Fruit fly (Drosophila melanogaster): ENCODE measurements around the gene TORIP.

The TORIP gene

DNA sequence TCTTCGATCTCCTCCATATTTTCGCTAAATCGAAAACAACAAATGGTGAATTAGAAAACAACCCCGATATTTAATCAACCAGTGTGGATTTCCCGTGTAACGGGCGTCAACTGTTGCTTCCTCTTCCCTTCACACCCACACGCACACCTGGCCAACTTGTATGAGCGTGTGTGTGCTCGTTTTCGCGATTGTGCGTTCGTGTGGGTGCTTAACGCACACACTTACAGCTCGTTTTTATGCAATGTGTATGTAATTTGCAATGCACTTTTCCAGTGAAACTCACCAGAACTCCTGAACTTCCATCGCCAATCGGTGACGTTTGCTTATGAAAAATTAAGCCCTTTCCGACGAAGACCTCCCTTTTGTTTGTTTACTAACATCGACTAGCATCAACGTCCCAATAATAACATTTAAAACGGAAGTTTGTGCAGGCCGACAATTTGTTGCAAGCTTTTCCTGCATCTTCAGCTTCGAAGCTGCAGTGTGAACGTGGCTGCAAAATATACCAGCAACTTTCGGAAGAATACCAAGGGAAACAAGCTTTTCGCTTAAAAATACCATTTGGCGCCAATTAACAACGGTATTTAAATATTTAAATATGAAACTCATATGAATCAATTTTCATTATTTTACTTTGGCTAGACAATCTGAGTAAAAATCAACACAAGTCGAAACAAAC lies 10.7 kb upstream of the TORIP start, which contains the start of gene cyc:
TSS of gene cyc (minus strand) at position 467 of the 679 bp plus-strand sequence.
- TF ChIP-seq EcR (GFP tag; optimal IDR thresholded peaks at IDR 0.05): no peak
- peak; percentile 33 for TF ChIP-seq CG8478 (optimal IDR thresholded peaks at IDR 0.05)

DNA sequence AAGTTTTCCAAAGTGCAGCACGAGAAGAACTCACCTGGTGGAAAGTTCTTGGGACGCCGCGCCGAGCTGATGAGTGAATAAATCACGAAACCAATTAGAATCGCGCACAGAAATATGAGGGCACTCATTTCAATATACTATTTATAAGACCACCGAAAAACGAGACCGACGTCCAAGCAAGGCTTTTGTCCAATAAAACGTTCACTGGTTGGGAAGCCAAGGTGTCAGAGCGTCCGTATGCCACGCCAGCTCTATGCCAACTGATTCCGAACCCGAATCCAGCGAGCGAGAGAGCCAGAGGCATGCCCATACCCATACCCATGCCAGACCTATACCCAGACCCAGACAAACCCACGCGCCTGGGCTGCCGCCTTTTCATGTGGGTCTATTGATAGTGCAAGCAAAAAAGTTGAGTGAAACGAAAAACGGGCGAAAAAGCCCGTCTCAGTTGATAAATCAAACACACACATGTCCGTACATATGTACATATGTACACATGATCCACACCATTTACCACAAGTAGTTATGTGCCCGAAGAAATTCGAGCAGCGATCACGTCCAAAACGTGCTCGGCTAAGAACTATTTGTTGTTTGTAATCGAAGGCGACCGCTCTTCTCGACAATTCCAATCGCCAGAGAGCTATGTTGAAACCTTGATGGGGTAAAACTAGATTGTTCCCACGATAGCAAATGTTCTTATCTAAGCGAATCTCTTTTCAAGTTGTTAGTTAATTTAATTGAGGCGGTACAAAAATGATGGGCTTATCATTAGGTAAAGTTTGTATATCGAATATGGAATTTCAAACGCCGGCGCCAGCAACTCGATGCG lies 8.4 kb upstream of the TORIP start, which contains the start of gene Cyp305a1:
TSS of gene Cyp305a1 (minus strand) at position 265 of the 829 bp plus-strand sequence.
- no peak for TF ChIP-seq EcR (GFP tag; optimal IDR thresholded peaks at IDR 0.05)
- no peak for TF ChIP-seq pan (optimal IDR thresholded peaks at IDR 0.05)
- no peak for TF ChIP-seq Dll (optimal IDR thresholded peaks at IDR 0.05)
- no peak for TF ChIP-seq CG8478 (optimal IDR thresholded peaks at IDR 0.05)
- no peak for TF ChIP-seq usp (GFP tag; optimal IDR thresholded peaks at IDR 0.05)
- TF ChIP-seq psq (optimal IDR thresholded peaks at IDR 0.05): no peak

DNA sequence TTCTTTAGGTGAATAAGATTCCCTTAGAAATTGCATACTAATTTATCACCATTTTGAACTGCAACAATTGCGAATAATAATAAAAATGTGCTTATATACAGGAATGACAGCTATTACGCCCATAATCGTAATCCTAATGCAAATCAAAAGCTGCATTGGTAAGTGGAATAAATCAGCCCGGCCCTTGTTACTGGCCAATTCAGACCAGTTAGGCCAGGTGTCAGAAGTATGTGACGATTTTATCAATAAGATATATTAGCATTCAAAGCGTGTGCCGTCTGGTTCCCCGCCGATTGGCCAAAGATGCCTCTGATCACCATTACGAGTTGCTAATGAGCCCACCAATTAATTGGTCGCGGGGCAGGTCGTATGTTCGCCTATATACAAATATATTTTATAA lies 7.6 kb upstream of the TORIP start:
- no peak for TF ChIP-seq pan (optimal IDR thresholded peaks at IDR 0.05)
- no peak for TF ChIP-seq psq (optimal IDR thresholded peaks at IDR 0.05)
- no peak for TF ChIP-seq Dll (optimal IDR thresholded peaks at IDR 0.05)
- TF ChIP-seq EcR (GFP tag; optimal IDR thresholded peaks at IDR 0.05): no peak

DNA sequence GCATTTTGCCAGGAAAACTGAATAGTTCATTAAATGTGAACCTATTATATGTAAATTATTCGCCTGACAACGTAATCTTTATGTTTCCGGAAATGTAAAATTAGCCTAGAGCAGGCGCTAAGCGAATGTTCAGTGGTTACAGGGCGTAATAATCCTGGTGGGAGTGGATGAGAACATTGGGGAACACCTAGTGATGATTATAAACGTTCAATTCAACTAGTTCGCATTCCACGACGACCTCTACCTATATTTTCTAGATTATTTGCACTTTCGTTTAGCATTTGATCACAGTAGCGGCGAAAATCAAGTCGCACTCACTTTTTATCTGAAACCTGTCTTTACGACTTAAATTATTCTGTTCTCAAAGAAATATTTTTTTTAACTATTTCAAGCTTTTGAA lies 2.6 kb upstream of the TORIP start:
- no peak for TF ChIP-seq pan (optimal IDR thresholded peaks at IDR 0.05)
- TF ChIP-seq EcR (GFP tag; optimal IDR thresholded peaks at IDR 0.05): no peak
- no peak for TF ChIP-seq Dll (optimal IDR thresholded peaks at IDR 0.05)
- no peak for TF ChIP-seq CG8478 (optimal IDR thresholded peaks at IDR 0.05)
- TF ChIP-seq usp (GFP tag; optimal IDR thresholded peaks at IDR 0.05): no peak
- no peak for TF ChIP-seq psq (optimal IDR thresholded peaks at IDR 0.05)

DNA sequence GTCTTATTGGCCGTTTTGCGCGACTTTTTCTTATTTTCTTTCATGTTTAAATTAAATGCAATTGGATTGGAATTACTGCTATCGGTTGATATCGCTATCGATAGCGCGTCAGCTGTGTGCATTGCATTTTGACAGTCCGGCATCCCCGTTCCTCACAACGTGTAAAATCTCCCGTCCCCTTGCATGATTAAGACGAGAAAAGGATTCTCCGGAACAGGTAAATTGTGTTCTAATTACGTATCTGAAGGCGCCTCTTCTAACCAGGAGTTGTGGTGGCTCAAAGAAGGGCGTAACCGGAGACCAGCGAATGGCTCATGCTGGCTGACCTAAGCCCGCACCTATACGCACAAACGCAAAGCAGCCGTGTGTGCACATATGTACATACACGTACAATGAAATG lies 2.2 kb upstream of the TORIP start, which contains the start of the genes CG14104 and Kap-alpha1:
TSS of gene CG14104 (minus strand) at position 97 of the 400 bp plus-strand sequence.
TSS of gene Kap-alpha1 (plus strand) at position 130 of the 400 bp plus-strand sequence.
- TF ChIP-seq Dll (optimal IDR thresholded peaks at IDR 0.05) (no peak), psq (optimal IDR thresholded peaks at IDR 0.05) (no peak), EcR (GFP tag; optimal IDR thresholded peaks at IDR 0.05) (no peak), pan (optimal IDR thresholded peaks at IDR 0.05) (no peak), usp (GFP tag; optimal IDR thresholded peaks at IDR 0.05) (no peak), CG8478 (optimal IDR thresholded peaks at IDR 0.05) (no peak)

DNA sequence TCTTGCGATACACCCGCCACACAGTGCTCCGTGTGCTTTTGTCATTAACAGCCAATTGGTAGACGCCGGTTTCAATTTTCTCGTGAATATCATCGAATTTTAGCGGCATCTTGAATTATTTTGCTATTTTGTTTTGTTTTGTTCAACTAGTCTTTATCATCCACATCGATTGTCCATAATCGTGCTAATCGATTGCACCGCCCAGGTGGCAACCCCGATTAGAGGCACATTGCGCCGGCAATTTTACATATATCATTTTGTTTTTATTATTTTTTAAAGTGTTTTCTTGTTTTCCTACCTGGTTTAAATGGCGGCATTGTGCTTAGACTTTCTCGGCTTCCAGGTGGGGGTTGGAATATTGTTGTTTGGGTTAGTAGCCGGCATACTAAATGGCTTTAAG lies 1.0 kb upstream of the TORIP start, which contains the start of gene CG34116:
TSS of gene CG34116 (minus strand) at position 142 of the 400 bp plus-strand sequence.
- no peak for TF ChIP-seq psq (optimal IDR thresholded peaks at IDR 0.05)
- TF ChIP-seq pan (optimal IDR thresholded peaks at IDR 0.05): no peak
- no peak for TF ChIP-seq usp (GFP tag; optimal IDR thresholded peaks at IDR 0.05)
- no peak for TF ChIP-seq Dll (optimal IDR thresholded peaks at IDR 0.05)
- TF ChIP-seq CG8478 (optimal IDR thresholded peaks at IDR 0.05): no peak
- no peak for TF ChIP-seq EcR (GFP tag; optimal IDR thresholded peaks at IDR 0.05)

DNA sequence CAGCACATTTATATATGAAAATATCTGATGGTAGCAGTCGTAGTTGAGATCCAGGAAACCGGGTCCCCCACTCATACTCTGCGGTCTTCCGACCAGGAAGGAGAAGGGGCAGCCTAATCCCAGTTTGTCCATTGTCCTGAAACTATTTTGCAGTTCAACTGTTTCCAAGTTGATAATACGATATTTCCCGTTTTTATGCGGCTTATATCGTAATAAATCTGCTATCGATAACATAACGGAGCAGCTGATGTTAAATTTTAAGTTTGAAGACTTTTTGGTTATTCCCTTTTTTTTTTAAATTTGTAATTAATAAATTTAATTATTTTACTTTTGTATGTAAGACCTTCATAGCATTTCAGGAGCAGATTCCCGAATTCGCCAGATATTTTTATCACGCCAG lies 3.8 kb downstream of the TORIP start, which contains the start of gene CG14102:
TSS of gene CG14102 (minus strand) at position 187 of the 400 bp plus-strand sequence.
- TF ChIP-seq pan (optimal IDR thresholded peaks at IDR 0.05) (no peak), EcR (GFP tag; optimal IDR thresholded peaks at IDR 0.05) (no peak), CG8478 (optimal IDR thresholded peaks at IDR 0.05) (no peak), Dll (optimal IDR thresholded peaks at IDR 0.05) (no peak), usp (GFP tag; optimal IDR thresholded peaks at IDR 0.05) (no peak), psq (optimal IDR thresholded peaks at IDR 0.05) (no peak)

DNA sequence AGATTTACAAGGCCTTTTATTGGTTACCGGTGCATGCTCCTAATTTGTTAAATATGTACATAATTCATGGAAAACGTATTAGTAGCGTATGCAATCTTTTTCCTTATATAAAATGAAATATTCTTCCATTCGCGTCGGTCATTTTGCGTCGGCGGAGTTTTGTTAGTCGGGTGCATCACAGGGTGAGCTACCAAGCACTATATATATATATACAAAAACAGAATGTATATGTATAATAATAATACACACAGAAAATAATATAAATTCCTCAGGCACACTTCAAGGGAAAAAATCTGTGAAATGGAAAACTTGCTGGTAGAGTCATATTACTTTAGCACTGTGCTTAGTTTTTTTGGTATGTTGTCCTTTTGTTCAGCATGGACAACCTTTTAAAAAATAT lies 5.9 kb downstream of the TORIP start, which contains the start of gene Ir76a:
TSS of gene Ir76a (plus strand) at position 301 of the 400 bp plus-strand sequence.
- no peak for TF ChIP-seq Dll (optimal IDR thresholded peaks at IDR 0.05)
- no peak for TF ChIP-seq pan (optimal IDR thresholded peaks at IDR 0.05)
- TF ChIP-seq usp (GFP tag; optimal IDR thresholded peaks at IDR 0.05): no peak
- no peak for TF ChIP-seq CG8478 (optimal IDR thresholded peaks at IDR 0.05)
- no peak for TF ChIP-seq EcR (GFP tag; optimal IDR thresholded peaks at IDR 0.05)
- TF ChIP-seq psq (optimal IDR thresholded peaks at IDR 0.05): no peak

DNA sequence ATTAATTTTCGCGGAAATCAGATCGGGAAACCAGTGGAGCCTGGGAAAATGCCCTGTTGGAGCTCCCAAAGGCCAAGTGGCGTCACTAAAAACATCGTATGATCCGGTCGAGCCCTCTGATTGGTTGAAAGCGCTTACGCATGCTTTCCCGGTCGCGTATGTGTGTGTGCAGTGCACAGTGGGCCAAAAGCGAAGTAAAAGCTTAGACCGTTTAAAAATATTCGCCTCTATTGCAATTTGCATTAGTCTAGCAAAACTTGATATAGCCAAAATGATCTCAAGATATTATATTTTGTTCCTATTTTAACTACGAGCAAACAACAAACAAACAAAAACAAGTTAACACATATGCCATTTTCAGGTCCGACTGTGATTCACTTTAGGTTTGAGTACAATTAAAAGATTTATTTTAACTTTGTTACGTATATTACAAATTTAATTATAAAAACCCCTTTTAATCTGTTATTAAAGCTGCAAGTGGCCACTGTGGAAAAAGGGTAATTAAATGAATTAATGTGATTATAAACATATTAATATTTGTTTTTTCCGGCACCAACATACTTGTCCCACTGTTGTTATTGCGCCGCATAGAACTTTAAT lies 10.6 kb downstream of the TORIP start:
- no peak for TF ChIP-seq EcR (GFP tag; optimal IDR thresholded peaks at IDR 0.05)
- no peak for TF ChIP-seq Dll (optimal IDR thresholded peaks at IDR 0.05)
- no peak for TF ChIP-seq pan (optimal IDR thresholded peaks at IDR 0.05)
- TF ChIP-seq psq (optimal IDR thresholded peaks at IDR 0.05): no peak
- no peak for TF ChIP-seq CG8478 (optimal IDR thresholded peaks at IDR 0.05)
- TF ChIP-seq usp (GFP tag; optimal IDR thresholded peaks at IDR 0.05): no peak

DNA sequence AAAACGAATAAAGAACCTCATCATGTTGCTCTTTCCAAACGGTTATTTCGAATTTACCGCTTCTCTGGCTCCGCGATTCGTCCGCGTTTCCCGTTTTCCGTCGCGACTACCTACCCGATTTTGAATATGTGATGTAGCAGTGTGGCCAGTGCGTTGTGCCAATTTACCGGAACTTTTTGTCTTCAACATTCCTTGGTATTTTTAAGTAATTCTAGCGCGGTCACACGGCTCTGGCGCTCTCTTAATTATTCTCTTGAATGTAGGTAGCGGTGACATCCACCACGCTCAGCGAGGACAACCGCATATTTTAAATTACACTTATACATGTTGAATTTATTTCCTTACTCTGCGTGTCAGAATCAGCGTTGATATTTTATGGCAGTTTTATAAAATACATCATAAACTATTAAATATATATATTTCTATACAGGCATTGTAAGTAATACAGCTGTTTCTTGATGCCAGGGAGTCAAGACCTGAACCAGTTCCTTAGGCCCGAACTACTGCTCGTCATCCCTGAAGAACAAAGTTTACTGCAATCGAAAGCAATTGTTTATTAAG lies 11.4 kb downstream of the TORIP start, which contains the start of the genes CG42637, Gyc76C and SREBP:
TSS of gene CG42637 (minus strand) at position 132 of the 561 bp plus-strand sequence.
TSS of gene Gyc76C (minus strand) at position 132 of the 561 bp plus-strand sequence.
TSS of gene SREBP (plus strand) at position 498 of the 561 bp plus-strand sequence.
- TF ChIP-seq EcR (GFP tag; optimal IDR thresholded peaks at IDR 0.05): no peak
- TF ChIP-seq Dll (optimal IDR thresholded peaks at IDR 0.05): no peak
- TF ChIP-seq usp (GFP tag; optimal IDR thresholded peaks at IDR 0.05): no peak
- TF ChIP-seq psq (optimal IDR thresholded peaks at IDR 0.05): no peak
- TF ChIP-seq pan (optimal IDR thresholded peaks at IDR 0.05): no peak
- no peak for TF ChIP-seq CG8478 (optimal IDR thresholded peaks at IDR 0.05)

All from whole organism.